Fruit fly (Drosophila melanogaster) whole organism, prepupa: Measurements from ENCODE around the gene CG18649.

Source experiments
- CG6854 ChIP-seq: fragments of 200-800 bp; sonication (Bioruptor generic); optimal IDR thresholded peaks from 2 replicates; lab custom pipeline; 2017; ENCODE audit warnings: missing biosample characterization, mild to moderate bottlenecking, missing genetic modification characterization
- Sox15 ChIP-seq: fragments of 200-800 bp; sonication (Bioruptor generic); optimal IDR thresholded peaks from 3 replicates; lab custom pipeline; 2016; ENCODE audit warnings: missing biosample characterization, missing genetic modification characterization
- eg ChIP-seq: fragments of 200-800 bp; sonication (Bioruptor generic); IDR thresholded peaks from 3 replicates; pipeline ENCODE4 v1.3.6; 2022; ENCODE audit warnings: missing biosample characterization, missing genetic modification characterization

DNA sequence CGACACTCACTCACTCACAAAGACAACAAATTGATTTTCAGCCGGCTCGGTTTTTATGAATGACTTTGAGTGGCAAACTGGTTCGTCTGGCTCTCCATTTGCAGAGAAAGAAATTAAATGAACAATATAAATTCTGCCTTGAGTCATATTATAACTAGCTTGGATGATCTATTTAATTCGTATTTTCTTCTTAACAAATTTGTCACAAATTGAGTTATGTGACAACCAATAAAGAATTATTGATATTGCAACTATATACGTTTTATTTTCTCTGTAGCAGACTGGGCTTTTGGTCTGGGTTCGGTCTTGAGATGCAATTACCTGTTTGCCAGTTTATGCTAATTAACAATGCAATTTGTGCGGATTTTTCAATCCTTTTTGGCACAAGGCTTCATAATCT, 47.1 kb downstream of the CG18649 start:
- TF ChIP-seq eg (GFP tag; lab: Robert Waterston, UW) (peak; percentile 96), Sox15 (GFP tag; lab: Kevin White, UChicago) (peak; percentile 41), CG6854 (no peak)
